Worm (Caenorhabditis elegans) whole organism, young adult: ENCODE results near the gene C01G6.9.

Experiments
- C17E4.6 ChIP-seq: fragments of 200-800 bp; sonication (Bioruptor generic); IDR thresholded peaks from 2 replicates; pipeline ENCODE4 v1.3.6; 2022; ENCODE audit warnings: missing genetic modification reagents, missing genetic modification characterization, missing compliant biosample characterization
- F23B12.7 ChIP-seq: sonication (generic microtip); optimal IDR thresholded peaks from 2 replicates; lab custom pipeline; 2017; ENCODE audit warnings: missing genetic modification characterization, mild to moderate bottlenecking, missing compliant biosample characterization, antibody characterized with exemption, moderate library complexity; ENCODE audit not compliant: insufficient read depth
- F33H1.4 ChIP-seq: fragments of 200-800 bp; sonication (Bioruptor generic); IDR thresholded peaks from 2 replicates; pipeline ENCODE4 v1.3.6; 2022; ENCODE audit warnings: missing genetic modification reagents, missing genetic modification characterization, missing compliant biosample characterization
- F55B11.4 ChIP-seq: sonication (generic microtip); optimal IDR thresholded peaks from 2 replicates; lab custom pipeline; 2016; ENCODE audit warnings: missing compliant biosample characterization, missing genetic modification characterization, borderline replicate concordance; ENCODE audit not compliant: insufficient read depth
- F57A8.1 ChIP-seq: fragments of 200-800 bp; sonication (Bioruptor generic); optimal IDR thresholded peaks from 2 replicates; lab custom pipeline; 2018; ENCODE audit warnings: mild to moderate bottlenecking, missing genetic modification characterization, moderate library complexity, missing compliant biosample characterization
- K12H6.12 ChIP-seq: fragments of 200-800 bp; sonication (Bioruptor generic); optimal IDR thresholded peaks from 2 replicates; lab custom pipeline; 2018; ENCODE audit warnings: mild to moderate bottlenecking, missing genetic modification characterization, missing compliant biosample characterization
- T26A5.8 ChIP-seq: sonication (generic microtip); optimal IDR thresholded peaks from 2 replicates; lab custom pipeline; 2016; ENCODE audit warnings: missing genetic modification characterization, missing compliant biosample characterization
- Y67H2A.10 ChIP-seq: fragments of 200-800 bp; sonication (Bioruptor generic); conservative IDR thresholded peaks from 2 replicates; pipeline ENCODE4 v1.3.6; 2022; ENCODE audit warnings: missing genetic modification reagents, missing genetic modification characterization, missing compliant biosample characterization
- ZK185.1 ChIP-seq: sonication (generic microtip); optimal IDR thresholded peaks from 2 replicates; lab custom pipeline; 2016; ENCODE audit warnings: mild to moderate bottlenecking, missing genetic modification characterization, missing compliant biosample characterization; ENCODE audit not compliant: poor library complexity, severe bottlenecking
- atf-7 ChIP-seq: sonication (generic microtip); optimal IDR thresholded peaks from 2 replicates; lab custom pipeline; 2017; ENCODE audit warnings: mild to moderate bottlenecking, missing genetic modification characterization, missing compliant biosample characterization
- attf-3 ChIP-seq: fragments of 200-800 bp; sonication (Bioruptor generic); conservative IDR thresholded peaks from 2 replicates; pipeline ENCODE4 v1.3.6; 2022; ENCODE audit warnings: missing genetic modification reagents, missing genetic modification characterization, missing compliant biosample characterization
- attf-6 ChIP-seq: fragments of 200-800 bp; sonication (Bioruptor generic); IDR thresholded peaks from 2 replicates; pipeline ENCODE4 v1.3.6; 2022; ENCODE audit warnings: missing genetic modification reagents, missing genetic modification characterization, missing compliant biosample characterization
- ceh-27 ChIP-seq: fragments of 200-800 bp; sonication (Bioruptor generic); optimal IDR thresholded peaks from 2 replicates; lab custom pipeline; 2018; ENCODE audit warnings: mild to moderate bottlenecking, missing genetic modification characterization, moderate library complexity, missing compliant biosample characterization
- ceh-79 ChIP-seq: sonication (generic microtip); optimal IDR thresholded peaks from 2 replicates; lab custom pipeline; 2017; ENCODE audit warnings: mild to moderate bottlenecking, missing genetic modification characterization, missing compliant biosample characterization
- dpl-1 ChIP-seq: fragments of 150-350 bp; optimal IDR thresholded peaks from 2 replicates; lab custom pipeline; 2014; ENCODE audit warnings: missing biosample characterization, missing genetic modification reagents, missing genetic modification characterization
- egrh-3 ChIP-seq: fragments of 200-800 bp; sonication (Bioruptor generic); IDR thresholded peaks from 2 replicates; pipeline ENCODE4 v1.3.6; 2022; ENCODE audit warnings: missing genetic modification reagents, missing genetic modification characterization, missing compliant biosample characterization
- fkh-3 ChIP-seq: sonication (generic microtip); optimal IDR thresholded peaks from 2 replicates; lab custom pipeline; 2016; ENCODE audit warnings: mild to moderate bottlenecking, missing genetic modification characterization, missing compliant biosample characterization
- gei-17 ChIP-seq: fragments of 200-800 bp; sonication (Bioruptor generic); optimal IDR thresholded peaks from 2 replicates; lab custom pipeline; 2018; ENCODE audit warnings: mild to moderate bottlenecking, missing genetic modification characterization, missing compliant biosample characterization
- hlh-12 ChIP-seq: sonication (generic microtip); optimal IDR thresholded peaks from 2 replicates; lab custom pipeline; 2016; ENCODE audit warnings: missing genetic modification characterization, missing compliant biosample characterization
- hrde-1 ChIP-seq: sonication (generic microtip); optimal IDR thresholded peaks from 2 replicates; lab custom pipeline; 2016; ENCODE audit warnings: missing genetic modification characterization, mild to moderate bottlenecking, missing compliant biosample characterization, moderate library complexity, missing genotype, missing genetic modification reagents, borderline replicate concordance
- lag-1 ChIP-seq: fragments of 200-800 bp; sonication (Bioruptor generic); IDR thresholded peaks from 2 replicates; pipeline ENCODE4 v1.3.6; 2022; ENCODE audit warnings: missing genetic modification reagents, missing genetic modification characterization, missing compliant biosample characterization
- lin-26 ChIP-seq: fragments of 200-800 bp; sonication (Bioruptor generic); IDR thresholded peaks from 2 replicates; pipeline ENCODE4 v1.3.6; 2022; ENCODE audit warnings: missing genetic modification reagents, missing genetic modification characterization, missing compliant biosample characterization
- lin-35 ChIP-seq, 3 experiments: fragments of 150-350 bp in 2 of 3; sonication (generic microtip) in 1 of 3; optimal IDR thresholded peaks; 2 replicates each; lab custom pipeline; 2014 to 2018; ENCODE audit warnings: missing biosample characterization in 3 of 3, missing genetic modification characterization in 3 of 3, missing genetic modification reagents in 3 of 3
- lin-54 ChIP-seq: fragments of 200-800 bp; sonication (Bioruptor generic); optimal IDR thresholded peaks from 2 replicates; lab custom pipeline; 2018; ENCODE audit warnings: mild to moderate bottlenecking, missing genetic modification characterization, missing compliant biosample characterization
- lir-1 ChIP-seq: fragments of 200-800 bp; sonication (Bioruptor generic); conservative IDR thresholded peaks from 2 replicates; pipeline ENCODE4 v1.3.6; 2022; ENCODE audit warnings: missing genetic modification reagents, missing genetic modification characterization, missing compliant biosample characterization
- nhr-120 ChIP-seq: fragments of 200-800 bp; sonication (Bioruptor generic); IDR thresholded peaks from 2 replicates; pipeline ENCODE4 v1.3.6; 2022; ENCODE audit warnings: missing genetic modification characterization, missing compliant biosample characterization
- pbrm-1 ChIP-seq: fragments of 200-800 bp; sonication (Bioruptor generic); IDR thresholded peaks from 2 replicates; pipeline ENCODE4 v1.3.6; 2022; ENCODE audit warnings: missing genetic modification reagents, missing genetic modification characterization, missing compliant biosample characterization
- pha-4 ChIP-seq: fragments of 150-350 bp; sonication (generic microtip); optimal IDR thresholded peaks from 2 replicates; lab custom pipeline; 2014; ENCODE audit warnings: missing biosample characterization, missing genetic modification reagents, missing genetic modification characterization
- rcor-1 ChIP-seq: fragments of 200-800 bp; sonication (Bioruptor generic); IDR thresholded peaks from 2 replicates; pipeline ENCODE4 v1.3.6; 2022; ENCODE audit warnings: missing genetic modification reagents, missing genetic modification characterization, missing compliant biosample characterization
- rec-8 ChIP-seq, 2 experiments: sonication (generic microtip); optimal IDR thresholded peaks; 2 replicates each; lab custom pipeline; 2016; ENCODE audit warnings: mild to moderate bottlenecking in 2 of 2, missing genetic modification characterization in 2 of 2, missing genetic modification reagents in 2 of 2, missing genotype in 2 of 2, missing biosample characterization in 1 of 2, missing compliant biosample characterization in 1 of 2, moderate library complexity in 1 of 2
- snpc-1.1 ChIP-seq: sonication (generic microtip); optimal IDR thresholded peaks from 2 replicates; lab custom pipeline; 2017; ENCODE audit warnings: missing genetic modification characterization, mild to moderate bottlenecking, missing compliant biosample characterization, antibody characterized with exemption, moderate library complexity, missing genotype, missing genetic modification reagents; ENCODE audit not compliant: insufficient read depth
- snpc-1.3 ChIP-seq: sonication (generic microtip); optimal IDR thresholded peaks from 2 replicates; lab custom pipeline; 2017; ENCODE audit warnings: missing genetic modification characterization, mild to moderate bottlenecking, missing compliant biosample characterization, antibody characterized with exemption, moderate library complexity, missing genotype, missing genetic modification reagents; ENCODE audit not compliant: insufficient read depth
- snpc-3.4 ChIP-seq: sonication (generic microtip); optimal IDR thresholded peaks from 2 replicates; lab custom pipeline; 2017; ENCODE audit warnings: missing genetic modification characterization, mild to moderate bottlenecking, missing compliant biosample characterization, antibody characterized with exemption, moderate library complexity, missing genotype, missing genetic modification reagents
- tbp1 ChIP-seq: fragments of 200-800 bp; sonication (Bioruptor generic); optimal IDR thresholded peaks from 2 replicates; lab custom pipeline; 2018; ENCODE audit warnings: mild to moderate bottlenecking, missing genetic modification characterization, missing compliant biosample characterization
- tlf-1 ChIP-seq: fragments of 200-800 bp; sonication (Bioruptor generic); optimal IDR thresholded peaks from 2 replicates; lab custom pipeline; 2018; ENCODE audit warnings: mild to moderate bottlenecking, missing genetic modification characterization, missing compliant biosample characterization
- zfh-2 ChIP-seq: fragments of 200-800 bp; sonication (Bioruptor generic); conservative IDR thresholded peaks from 2 replicates; pipeline ENCODE4 v1.3.6; 2022; ENCODE audit warnings: missing genetic modification reagents, missing genetic modification characterization, missing compliant biosample characterization
- ztf-22 ChIP-seq: fragments of 200-800 bp; sonication (Bioruptor generic); optimal IDR thresholded peaks from 2 replicates; lab custom pipeline; 2018; ENCODE audit warnings: mild to moderate bottlenecking, missing genetic modification characterization, moderate library complexity, missing compliant biosample characterization
- ztf-28 ChIP-seq: fragments of 200-800 bp; sonication (Bioruptor generic); IDR thresholded peaks from 2 replicates; pipeline ENCODE4 v1.3.6; 2022; ENCODE audit warnings: missing genetic modification reagents, missing genetic modification characterization, missing compliant biosample characterization

Gene C01G6.9

ce11 chrII:9266755-9267154, 28.9 kb downstream of the C01G6.9 start, which contains the start of gene C01G6.2:
TSS of gene C01G6.2 (plus strand) at chrII:9267055.
- TF ChIP-seq ztf-28 (GFP tag; lab: Robert Waterston, UW) (no peak), pha-4 (tag; lab: Kevin White, UChicago) (no peak), F33H1.4 (no peak), F55B11.4 (tag; lab: Kevin White, UChicago) (no peak), zfh-2 (GFP tag; lab: Robert Waterston, UW) (no peak), lag-1 (GFP tag; lab: Robert Waterston, UW) (no peak), attf-3 (GFP tag; lab: Robert Waterston, UW) (no peak), hlh-12 (tag; lab: Kevin White, UChicago) (no peak), snpc-1.1 (no peak), lin-54 (GFP tag; lab: Kevin White, UChicago) (no peak), dpl-1 (GFP tag; lab: Kevin White, UChicago) (no peak), ceh-79 (no peak), lin-35 (GFP tag; optimal IDR thresholded peaks at IDR 0.05; lab: Kevin White, UChicago) (no peak), rcor-1 (no peak)
- TF ChIP-seq, all 124 proteins: peak for 0

DNA sequence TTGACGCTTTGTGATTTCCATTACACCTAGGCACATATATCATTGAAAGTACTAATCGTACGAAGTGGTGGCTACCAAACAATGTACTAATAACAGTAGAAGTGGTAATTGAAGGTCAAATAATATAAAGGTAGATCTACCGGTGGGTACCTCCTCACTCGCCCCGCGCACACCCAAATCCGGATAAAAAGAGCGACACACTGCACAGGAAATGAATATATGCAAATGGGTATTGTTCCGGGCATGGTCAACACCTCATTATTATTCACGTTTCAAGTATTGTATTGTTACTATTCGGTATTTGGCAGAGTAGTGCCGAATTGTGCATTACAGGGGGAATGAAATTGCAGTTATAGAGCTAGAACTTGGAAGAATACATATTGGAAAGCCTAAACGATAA, 29.4 kb downstream of the C01G6.9 start:
- no peak for TF ChIP-seq fkh-3 (tag; lab: Kevin White, UChicago)
- TF ChIP-seq ZK185.1 (tag; lab: Kevin White, UChicago), result no peak
- TF ChIP-seq Y67H2A.10 (GFP tag; lab: Robert Waterston, UW), result no peak
- no peak for TF ChIP-seq hrde-1 (tag; lab: Kevin White, UChicago)
- TF ChIP-seq lir-1 (GFP tag; lab: Robert Waterston, UW), result no peak
- TF ChIP-seq C17E4.6 (GFP tag; lab: Robert Waterston, UW), result no peak
- no peak for TF ChIP-seq nhr-120 (GFP tag; lab: Robert Waterston, UW)
- no peak for TF ChIP-seq pbrm-1 (GFP tag; lab: Robert Waterston, UW)
- TF ChIP-seq F23B12.7 (tag; lab: Kevin White, UChicago), result no peak

ce11 chrII:9265705-9266104, 29.9 kb downstream of the C01G6.9 start:
- TF ChIP-seq lin-26 (GFP tag; lab: Robert Waterston, UW), result no peak

- TF ChIP-seq gei-17 (GFP tag; lab: Kevin White, UChicago), result no peak
- TF ChIP-seq snpc-3.4, result no peak
- no peak for TF ChIP-seq hlh-12 (tag; lab: Kevin White, UChicago)
- TF ChIP-seq egrh-3 (GFP tag; lab: Robert Waterston, UW), result no peak
- TF ChIP-seq tbp1 (GFP tag; lab: Kevin White, UChicago), result no peak
- no peak for TF ChIP-seq F23B12.7 (tag; lab: Kevin White, UChicago)
- TF ChIP-seq K12H6.12 (tag; lab: Kevin White, UChicago), result no peak
- no peak for TF ChIP-seq T26A5.8 (tag; lab: Kevin White, UChicago)
- TF ChIP-seq tlf-1 (GFP tag; lab: Kevin White, UChicago), result no peak
- TF ChIP-seq ceh-27 (GFP tag; lab: Kevin White, UChicago), result no peak
- no peak for TF ChIP-seq rec-8 (tag; optimal IDR thresholded peaks at IDR 0.05; lab: Kevin White, UChicago)
- TF ChIP-seq attf-6 (GFP tag; lab: Robert Waterston, UW), result no peak
- no peak for TF ChIP-seq F57A8.1 (GFP tag; lab: Kevin White, UChicago)
- TF ChIP-seq atf-7, result no peak
- TF ChIP-seq ztf-22 (GFP tag; lab: Kevin White, UChicago), result no peak
- no peak for TF ChIP-seq pha-4 (tag; lab: Kevin White, UChicago)
- TF ChIP-seq snpc-1.3 (tag; lab: Kevin White, UChicago), result no peak
These were observed 30.8 kb downstream of the C01G6.9 start for ce11 chrII:9264689-9265278.
